Worm (Caenorhabditis elegans): Measurements from ENCODE around the gene rbc-1.

DNA sequence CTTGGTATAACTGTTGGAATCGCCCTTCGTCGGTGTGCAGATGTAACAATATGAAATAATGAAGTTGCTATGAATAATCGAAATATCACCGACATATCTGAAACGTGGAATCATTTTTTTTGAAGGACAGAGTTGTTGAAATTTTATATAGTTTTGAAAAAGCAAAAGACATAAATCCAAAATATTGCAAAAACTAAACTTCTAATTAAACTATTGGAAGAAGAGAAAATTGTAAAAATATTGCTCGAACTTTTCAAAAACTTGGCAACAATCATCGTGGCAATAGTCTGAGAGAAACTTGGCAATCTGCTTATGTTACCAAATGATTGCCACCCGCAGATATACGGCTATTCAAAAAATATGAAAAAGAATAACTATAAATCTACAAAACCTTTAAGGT is 34.2 kb downstream of the rbc-1 start, which contains the start of gene F54E4.4:
- TF ChIP-seq ceh-27 (GFP tag; optimal IDR thresholded peaks at IDR 0.05) (no peak), cebp-1 (GFP tag; IDR thresholded peaks at IDR 0.05) (no peak), cebp-1 (tag; optimal IDR thresholded peaks at IDR 0.05) (no peak), sdz-38 (tag; optimal IDR thresholded peaks at IDR 0.05) (no peak), unc-62 (GFP tag; optimal IDR thresholded peaks at IDR 0.05) (no peak), nhr-27 (tag; optimal IDR thresholded peaks at IDR 0.05) (no peak), C06A6.2 (GFP tag; conservative IDR thresholded peaks at IDR 0.05) (no peak), mel-28 (tag; optimal IDR thresholded peaks at IDR 0.05; ENCODE audit: borderline replicate concordance) (no peak), athp-1 (tag; optimal IDR thresholded peaks at IDR 0.05) (no peak), sea-2 (GFP tag; IDR thresholded peaks at IDR 0.05) (no peak), K11D2.4 (GFP tag; IDR thresholded peaks at IDR 0.05) (no peak), rpc-1 (optimal IDR thresholded peaks at IDR 0.05) (no peak), rpc-1 (tag; optimal IDR thresholded peaks at IDR 0.05) (no peak), nhr-90 (tag; optimal IDR thresholded peaks at IDR 0.05) (no peak)

Data from whole organism, young adult.